Worm (Caenorhabditis elegans): ENCODE results near the gene F47G9.6.

DNA sequence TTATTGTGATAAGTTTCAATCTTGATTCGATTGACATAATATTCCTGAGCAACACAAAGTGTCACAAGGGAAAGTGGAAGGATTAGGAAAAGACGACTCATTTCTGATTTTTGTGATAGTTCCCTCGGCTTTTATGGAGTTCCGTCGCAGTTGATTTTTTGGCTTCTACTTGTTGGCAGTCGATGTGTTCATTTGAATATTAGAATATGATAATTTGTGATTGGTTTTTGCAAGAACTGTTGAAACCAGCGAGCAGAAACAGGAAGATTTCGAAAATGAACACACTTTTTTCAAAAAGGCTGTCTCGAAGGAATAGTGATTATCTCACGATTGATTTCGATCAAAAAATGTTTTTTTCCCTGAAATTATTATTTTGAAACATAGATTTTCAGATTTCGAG lies 5.0 kb downstream of the F47G9.6 start, which contains the start of gene T02E9.6:
- TF ChIP-seq ama-1 (optimal IDR thresholded peaks at IDR 0.05) = no peak
- no peak for TF ChIP-seq pax-1 (tag; optimal IDR thresholded peaks at IDR 0.05)
- TF ChIP-seq fkh-10 (GFP tag; optimal IDR thresholded peaks at IDR 0.05) = no peak
- TF ChIP-seq pqm-1 (tag; optimal IDR thresholded peaks at IDR 0.05) = no peak

All from whole organism, late embryonic.